Worm (Caenorhabditis elegans) whole organism, L4 larva: ENCODE results near the gene T28D6.6.

ENCODE experiments used
- daf-12 ChIP-seq: fragments of 150-350 bp; optimal IDR thresholded peaks from 2 replicates; lab custom pipeline; 2014; ENCODE audit warnings: missing biosample characterization, missing genetic modification reagents, missing genetic modification characterization
- gei-8 ChIP-seq: fragments of 200-800 bp; sonication (Bioruptor generic); optimal IDR thresholded peaks from 2 replicates; lab custom pipeline; 2018; ENCODE audit warnings: mild to moderate bottlenecking, missing genetic modification characterization, missing compliant biosample characterization
- lin-38 ChIP-seq: fragments of 200-800 bp; sonication (Bioruptor generic); IDR thresholded peaks from 2 replicates; pipeline ENCODE4 v1.3.6; 2022; ENCODE audit warnings: missing genetic modification reagents, missing genetic modification characterization, missing compliant biosample characterization
- lin-39 ChIP-seq: fragments of 150-350 bp; optimal IDR thresholded peaks from 2 replicates; lab custom pipeline; 2014; ENCODE audit warnings: missing biosample characterization, missing genetic modification reagents, missing genetic modification characterization
- nhr-237 ChIP-seq: sonication (generic microtip); optimal IDR thresholded peaks from 2 replicates; lab custom pipeline; 2017; ENCODE audit warnings: missing biosample characterization, missing genetic modification characterization
- nhr-28 ChIP-seq: fragments of 150-350 bp; optimal IDR thresholded peaks from 2 replicates; lab custom pipeline; 2014; ENCODE audit warnings: missing biosample characterization, missing genetic modification characterization
- nhr-48 ChIP-seq: sonication (generic microtip); optimal IDR thresholded peaks from 2 replicates; lab custom pipeline; 2016; ENCODE audit warnings: mild to moderate bottlenecking, missing genetic modification characterization, missing compliant biosample characterization
- nhr-77 ChIP-seq: fragments of 150-350 bp; optimal IDR thresholded peaks from 2 replicates; lab custom pipeline; 2014; ENCODE audit warnings: missing biosample characterization, missing genetic modification characterization
- pha-4 ChIP-seq, 2 experiments: fragments of 150-350 bp in 1 of 2; fragments of 200-800 bp in 1 of 2; sonication (Bioruptor generic) in 1 of 2; IDR thresholded peaks in 1 of 2; optimal IDR thresholded peaks in 1 of 2; 2 replicates each; pipeline versions ENCODE4 v1.3.6 to Lab custom; 2014 to 2022; ENCODE audit warnings: missing genetic modification characterization in 2 of 2, missing genetic modification reagents in 2 of 2, missing biosample characterization in 1 of 2, missing compliant biosample characterization in 1 of 2
- pqm-1 ChIP-seq: sonication (generic microtip); optimal IDR thresholded peaks from 2 replicates; lab custom pipeline; 2017; ENCODE audit warnings: missing biosample characterization, missing genetic modification characterization
- rbr-2 ChIP-seq: sonication (generic microtip); optimal IDR thresholded peaks from 2 replicates; lab custom pipeline; 2016; ENCODE audit warnings: missing genotype, missing genetic modification characterization, missing compliant biosample characterization
- sdz-12 ChIP-seq: fragments of 200-800 bp; sonication (Bioruptor generic); optimal IDR thresholded peaks from 2 replicates; lab custom pipeline; 2018; ENCODE audit warnings: mild to moderate bottlenecking, missing genetic modification characterization, missing compliant biosample characterization
- tra-1 ChIP-seq: fragments of 200-800 bp; sonication (Bioruptor generic); IDR thresholded peaks from 2 replicates; pipeline ENCODE4 v1.3.6; 2022; ENCODE audit warnings: missing genetic modification reagents, missing genetic modification characterization, missing compliant biosample characterization
- unc-130 ChIP-seq: sonication (generic microtip); optimal IDR thresholded peaks from 2 replicates; lab custom pipeline; 2016; ENCODE audit warnings: missing genetic modification reagents, missing genetic modification characterization, missing compliant biosample characterization

- no peak for TF ChIP-seq tra-1
- TF ChIP-seq lin-39 (tag; lab: Kevin White, UChicago): no peak
- TF ChIP-seq unc-130 (GFP tag; lab: Kevin White, UChicago): no peak
- TF ChIP-seq rbr-2 (tag; lab: Kevin White, UChicago): peak; percentile 28
- TF ChIP-seq nhr-237 (tag; lab: Kevin White, UChicago): no peak
- TF ChIP-seq pha-4 (GFP tag; IDR thresholded peaks at IDR 0.05; lab: Robert Waterston, UW): no peak
- no peak for TF ChIP-seq pha-4 (tag; optimal IDR thresholded peaks at IDR 0.05; lab: Kevin White, UChicago)
- TF ChIP-seq pqm-1 (tag; lab: Kevin White, UChicago): no peak
- no peak for TF ChIP-seq nhr-28 (tag; lab: Kevin White, UChicago)
- TF ChIP-seq lin-38: no peak
- TF ChIP-seq sdz-12 (GFP tag; lab: Kevin White, UChicago): no peak
- no peak for TF ChIP-seq daf-12 (tag; lab: Kevin White, UChicago)
- no peak for TF ChIP-seq nhr-77 (tag; lab: Kevin White, UChicago)
- TF ChIP-seq nhr-48 (tag; lab: Kevin White, UChicago): no peak
- TF ChIP-seq gei-8 (GFP tag; lab: Kevin White, UChicago): no peak
Observed at ce11 chrIII:11336072-11336471, 6.8 kb downstream of the T28D6.6 start.
